Fruit fly (Drosophila melanogaster): ENCODE data around the gene CG13992.

CG13992 gene

dm6 chr2L:5997609-5998229 lies 30.2 kb upstream of the CG13992 start (continued):
- TF ChIP-seq Hr51 (GFP tag; optimal IDR thresholded peaks at IDR 0.05): no peak
- TF ChIP-seq CG1529 (GFP tag; optimal IDR thresholded peaks at IDR 0.05): peak; percentile 40
- TF ChIP-seq CG32767 (GFP tag; IDR thresholded peaks at IDR 0.05): peak; percentile 52
- peak; percentile 34 for TF ChIP-seq D19A (tag; optimal IDR thresholded peaks at IDR 0.05)
- peak; percentile 11 for TF ChIP-seq CG13424 (tag; optimal IDR thresholded peaks at IDR 0.05)
- peak; percentile 49 for TF ChIP-seq CG2875 (GFP tag; optimal IDR thresholded peaks at IDR 0.05)
- TF ChIP-seq CG4360 (GFP tag; IDR thresholded peaks at IDR 0.05): peak; percentile 56; the same call in 1 of the 2 replicates
- TF ChIP-seq CG2712 (tag; optimal IDR thresholded peaks at IDR 0.05): peak; percentile 49
- peak; percentile 51 for TF ChIP-seq Mes4 (GFP tag; optimal IDR thresholded peaks at IDR 0.05)
- peak; percentile 68 for TF ChIP-seq run (tag; optimal IDR thresholded peaks at IDR 0.05)
- no peak for TF ChIP-seq tna (GFP tag; IDR thresholded peaks at IDR 0.05; ENCODE audit: partially characterized antibody)
- TF ChIP-seq CG11695 (GFP tag; IDR thresholded peaks at IDR 0.05): 0 out of 3 replicates have a peak, but pooled peaks have one; percentile 48
- no peak for TF ChIP-seq CG12744 (GFP tag; optimal IDR thresholded peaks at IDR 0.05)
- no peak for TF ChIP-seq CG16863 (GFP tag; optimal IDR thresholded peaks at IDR 0.05)
- peak; percentile 48 for TF ChIP-seq Side (GFP tag; optimal IDR thresholded peaks at IDR 0.05)
- peak; percentile 63 for TF ChIP-seq Meics (GFP tag; optimal IDR thresholded peaks at IDR 0.05)
- peak; percentile 32 for TF ChIP-seq CG12659 (GFP tag; optimal IDR thresholded peaks at IDR 0.05)
- TF ChIP-seq luna (GFP tag; optimal IDR thresholded peaks at IDR 0.05): no peak
- peak; percentile 13 to 56 for TF ChIP-seq bsh (GFP tag; optimal IDR thresholded peaks at IDR 0.05)
- TF ChIP-seq kni (GFP tag; optimal IDR thresholded peaks at IDR 0.05): peak; percentile 93
- TF ChIP-seq fd64A (GFP tag; optimal IDR thresholded peaks at IDR 0.05): peak; percentile 78
- peak; percentile 34 for TF ChIP-seq grau (tag; optimal IDR thresholded peaks at IDR 0.05)
- peak; percentile 46 for TF ChIP-seq CG6254 (GFP tag; optimal IDR thresholded peaks at IDR 0.05)
- TF ChIP-seq exex (tag; optimal IDR thresholded peaks at IDR 0.05): peak; percentile 4
- peak; percentile 41 for TF ChIP-seq CG12391 (tag; optimal IDR thresholded peaks at IDR 0.05)
- TF ChIP-seq mld (GFP tag; IDR thresholded peaks at IDR 0.05; ENCODE audit: partially characterized antibody): no peak
- TF ChIP-seq CG4707 (GFP tag; optimal IDR thresholded peaks at IDR 0.05): peak; percentile 59
- TF ChIP-seq fd102C (GFP tag; optimal IDR thresholded peaks at IDR 0.05): peak; percentile 13
- TF ChIP-seq CG14860 (GFP tag; IDR thresholded peaks at IDR 0.05; ENCODE audit: partially characterized antibody): no peak
- no peak for TF ChIP-seq CG31388 (GFP tag; optimal IDR thresholded peaks at IDR 0.05)
- TF ChIP-seq trem (tag; optimal IDR thresholded peaks at IDR 0.05): peak; percentile 21
- TF ChIP-seq NFAT (GFP tag; IDR thresholded peaks at IDR 0.05): 0 out of 2 replicates have a peak, but pooled peaks have one; percentile 11
- no peak for TF ChIP-seq D (optimal IDR thresholded peaks at IDR 0.05)
- peak; percentile 52 for TF ChIP-seq D (GFP tag; optimal IDR thresholded peaks at IDR 0.05)
- peak; percentile 72 for TF ChIP-seq MTF-1 (GFP tag; optimal IDR thresholded peaks at IDR 0.05; ENCODE audit: borderline replicate concordance)
- peak in 1 of 2 experiments; percentile 49 for TF ChIP-seq insv (GFP tag; optimal IDR thresholded peaks at IDR 0.05)
- peak; percentile 73 for TF ChIP-seq CG1233 (GFP tag; optimal IDR thresholded peaks at IDR 0.05)
- TF ChIP-seq stc (GFP tag; IDR thresholded peaks at IDR 0.05): no peak
- TF ChIP-seq wek (GFP tag; optimal IDR thresholded peaks at IDR 0.05): peak; percentile 82
- TF ChIP-seq CG16815 (GFP tag; optimal IDR thresholded peaks at IDR 0.05): no peak
- no peak for TF ChIP-seq CG16779 (GFP tag; IDR thresholded peaks at IDR 0.05)
- no peak for TF ChIP-seq CG7963 (GFP tag; IDR thresholded peaks at IDR 0.05; ENCODE audit: partially characterized antibody)
- TF ChIP-seq dysf (GFP tag; IDR thresholded peaks at IDR 0.05): peak; percentile 25; the same call in 1 of the 3 replicates
- TF ChIP-seq kay (GFP tag; optimal IDR thresholded peaks at IDR 0.05): no peak
- TF ChIP-seq CG3407 (GFP tag; optimal IDR thresholded peaks at IDR 0.05): peak; percentile 51
- peak; percentile 24 for TF ChIP-seq CG10209 (GFP tag; optimal IDR thresholded peaks at IDR 0.05)
- peak; percentile 75 for TF ChIP-seq Sox100B (GFP tag; optimal IDR thresholded peaks at IDR 0.05)
- TF ChIP-seq CG3065 (GFP tag; optimal IDR thresholded peaks at IDR 0.05): no peak
